Worm (Caenorhabditis elegans): ENCODE measurements around the gene srt-31.

ce11 chrV:487980-488379 lies 15.3 kb downstream of the srt-31 start:
- TF ChIP-seq unc-62 (GFP tag; optimal IDR thresholded peaks at IDR 0.05) (no peak), snpc-4 (tag; optimal IDR thresholded peaks at IDR 0.05) (no peak), mep-1 (tag; optimal IDR thresholded peaks at IDR 0.05) (no peak), pha-4 (tag; optimal IDR thresholded peaks at IDR 0.05) (no peak), unc-39 (tag; optimal IDR thresholded peaks at IDR 0.05) (no peak)

Measured in whole organism, mixed stage, embryonic.